Worm (Caenorhabditis elegans) whole organism, early embryonic: ENCODE measurements around the gene gcl-1.

ENCODE experiments used
- B0310.2 ChIP-seq: sonication (generic microtip); optimal IDR thresholded peaks from 2 replicates; lab custom pipeline; 2016; ENCODE audit warnings: mild to moderate bottlenecking, missing genetic modification characterization, missing compliant biosample characterization
- ama-1 ChIP-seq: fragments of 150-350 bp; optimal IDR thresholded peaks from 2 replicates; lab custom pipeline; 2014
- ceh-36 ChIP-seq: sonication (generic microtip); optimal IDR thresholded peaks from 2 replicates; lab custom pipeline; 2016; ENCODE audit warnings: missing genetic modification characterization, inconsistent platforms, missing compliant biosample characterization
- flt-1 ChIP-seq: fragments of 200-800 bp; sonication (Bioruptor generic); IDR thresholded peaks from 2 replicates; pipeline ENCODE4 v1.3.6; 2022; ENCODE audit warnings: missing genetic modification characterization, missing compliant biosample characterization
- pes-1 ChIP-seq: fragments of 200-800 bp; sonication (Bioruptor generic); IDR thresholded peaks from 2 replicates; pipeline ENCODE4 v1.3.6; 2022; ENCODE audit warnings: missing genetic modification reagents, missing genetic modification characterization, missing compliant biosample characterization
- sea-1 ChIP-seq: fragments of 200-800 bp; sonication (Bioruptor generic); conservative IDR thresholded peaks from 2 replicates; pipeline ENCODE4 v1.3.6; 2022; ENCODE audit warnings: missing genetic modification characterization, missing compliant biosample characterization
- tbx-37 ChIP-seq: fragments of 200-800 bp; sonication (Bioruptor generic); conservative IDR thresholded peaks from 2 replicates; pipeline ENCODE4 v1.3.6; 2022; ENCODE audit warnings: missing genetic modification reagents, missing genetic modification characterization, missing compliant biosample characterization
- tra-4 ChIP-seq: sonication (generic microtip); optimal IDR thresholded peaks from 2 replicates; lab custom pipeline; 2017; ENCODE audit warnings: missing genetic modification characterization, missing compliant biosample characterization

DNA sequence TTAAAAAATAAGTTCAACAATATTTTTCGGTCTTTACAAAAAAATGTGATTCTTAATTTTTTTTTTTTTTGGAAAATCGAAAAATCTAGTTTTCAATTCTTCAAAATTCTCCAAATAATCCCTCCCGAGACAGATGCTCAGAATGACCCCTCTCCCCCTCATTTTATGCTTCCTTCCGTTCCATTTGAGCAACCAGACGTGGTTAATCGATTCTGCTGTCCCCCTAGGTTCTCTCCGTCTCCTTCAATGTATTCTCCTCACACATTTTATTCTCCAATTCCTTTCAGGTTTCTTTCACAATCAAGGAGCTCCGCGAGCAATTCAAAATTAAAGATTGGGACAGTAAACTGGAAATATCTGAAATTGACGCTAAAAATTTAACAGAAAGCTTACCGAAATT, 37.8 kb downstream of the gcl-1 start:
- TF ChIP-seq pes-1 (GFP tag; lab: Robert Waterston, UW) (no peak), ama-1 (lab: Kevin White, UChicago) (no peak), tra-4 (tag; lab: Kevin White, UChicago) (no peak), sea-1 (GFP tag; lab: Robert Waterston, UW) (no peak), flt-1 (GFP tag; lab: Robert Waterston, UW) (no peak), ceh-36 (tag; lab: Kevin White, UChicago) (no peak), tbx-37 (GFP tag; lab: Robert Waterston, UW) (no peak), B0310.2 (tag; lab: Kevin White, UChicago) (no peak)
